Worm (Caenorhabditis elegans): Measurements from ENCODE around the gene F54E7.6.

- TF ChIP-seq flt-1 (GFP tag; IDR thresholded peaks at IDR 0.05) (no peak), ztf-29 (GFP tag; IDR thresholded peaks at IDR 0.05) (no peak)
These were observed 38.5 kb downstream of the F54E7.6 start for ce11 chrIII:5622232-5623009.
